Worm (Caenorhabditis elegans) whole organism, dauer: ENCODE data around the gene fbxa-44.
"Not testable (repeated sequence)": the region's sequence is repeated elsewhere in the genome, so short reads cannot be mapped to it uniquely, and the experiment has no call there.

Experiments used
- unc-62 ChIP-seq: sonication (generic microtip); optimal IDR thresholded peaks from 2 replicates; lab custom pipeline; 2017; ENCODE audit warnings: missing biosample characterization, missing genetic modification reagents, missing genetic modification characterization

The fbxa-44 gene

DNA sequence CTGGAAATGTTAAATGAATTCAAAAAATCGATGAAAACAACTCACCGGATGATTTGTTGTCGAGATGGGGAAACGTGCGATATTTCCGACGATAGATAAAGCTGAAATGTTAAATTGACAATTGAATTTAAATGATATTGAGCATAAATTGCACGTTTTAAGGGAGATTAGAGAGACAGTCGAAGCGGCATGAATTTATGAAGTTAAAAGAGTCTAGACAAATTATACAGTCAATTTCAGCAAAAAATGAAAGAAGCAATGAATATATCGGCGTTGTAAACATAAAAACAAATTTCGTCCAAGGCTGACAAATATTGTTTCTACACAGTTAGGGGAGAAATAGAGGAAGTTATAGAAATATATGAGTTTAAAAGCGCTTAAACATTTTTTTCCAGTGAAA, 38.3 kb downstream of the fbxa-44 start, which contains the start of gene Y102A5C.36:
Gene Y102A5C.36, minus strand, starts transcription at position 101 of the 400 bp plus-strand sequence.
- TF ChIP-seq unc-62 (GFP tag; lab: Kevin White, UChicago) = no peak

ce11 chrV:16938731-16939130, 49.7 kb downstream of the fbxa-44 start, which contains the start of gene fbxa-148:
TSS of gene fbxa-148 (plus strand) at chrV:16939031.
- not testable (repeated sequence) for TF ChIP-seq unc-62 (GFP tag; lab: Kevin White, UChicago)
